Fruit fly (Drosophila melanogaster): Measurements from ENCODE around the gene CG6204.

CG6204 gene

dm6 chr3R:24193373-24193879 is at the start of gene CG6204, which contains the start of gene SMC6 (continued):
- peak; percentile 84 to 97 for TF ChIP-seq Hr51 (GFP tag; optimal IDR thresholded peaks at IDR 0.05)
- peak; percentile 97 for TF ChIP-seq unpg (GFP tag; optimal IDR thresholded peaks at IDR 0.05)
- TF ChIP-seq CG17612 (GFP tag; IDR thresholded peaks at IDR 0.05), result peak; percentile 75
- peak; percentile 92 for TF ChIP-seq tio (GFP tag; optimal IDR thresholded peaks at IDR 0.05)
- no peak for TF ChIP-seq hth (optimal IDR thresholded peaks at IDR 0.05)
- TF ChIP-seq shn (GFP tag; optimal IDR thresholded peaks at IDR 0.05), result peak; percentile 65
- no peak for TF ChIP-seq Hr78 (GFP tag; optimal IDR thresholded peaks at IDR 0.05)
- peak; percentile 61 for TF ChIP-seq dm (GFP tag; optimal IDR thresholded peaks at IDR 0.05)
- TF ChIP-seq CG6683 (GFP tag; optimal IDR thresholded peaks at IDR 0.05), result peak; percentile 76
- peak; percentile 95 for TF ChIP-seq stc (GFP tag; IDR thresholded peaks at IDR 0.05)
- TF ChIP-seq wdn (GFP tag; IDR thresholded peaks at IDR 0.05), result peak; percentile 90
- peak; percentile 93 for TF ChIP-seq ara (GFP tag; IDR thresholded peaks at IDR 0.05)
- peak; percentile 92 for TF ChIP-seq Poxn (GFP tag; IDR thresholded peaks at IDR 0.05)
- TF ChIP-seq Dad (GFP tag; optimal IDR thresholded peaks at IDR 0.05), result peak; percentile 78
- TF ChIP-seq tap (tag; optimal IDR thresholded peaks at IDR 0.05), result peak; percentile 95
- peak; percentile 77 for TF ChIP-seq gfzf (GFP tag; optimal IDR thresholded peaks at IDR 0.05)
- TF ChIP-seq sc (optimal IDR thresholded peaks at IDR 0.05), result no peak
- peak; percentile 78 for TF ChIP-seq sc (GFP tag; optimal IDR thresholded peaks at IDR 0.05)
- peak; percentile 83 for TF ChIP-seq mirr (GFP tag; optimal IDR thresholded peaks at IDR 0.05)
- TF ChIP-seq Atf-2 (GFP tag; optimal IDR thresholded peaks at IDR 0.05), result peak; percentile 71
- peak; percentile 97 for TF ChIP-seq Abd-B (GFP tag; optimal IDR thresholded peaks at IDR 0.05)
- TF ChIP-seq Oaz (GFP tag; IDR thresholded peaks at IDR 0.05), result peak; percentile 87
- TF ChIP-seq gce (GFP tag; IDR thresholded peaks at IDR 0.05), result peak; percentile 92
- peak; percentile 79 for TF ChIP-seq Mad (GFP tag; optimal IDR thresholded peaks at IDR 0.05)
- TF ChIP-seq CG3163 (GFP tag; optimal IDR thresholded peaks at IDR 0.05), result peak; percentile 38
- peak; percentile 97 for TF ChIP-seq gem (tag; optimal IDR thresholded peaks at IDR 0.05)
- TF ChIP-seq CG4404 (GFP tag; IDR thresholded peaks at IDR 0.05), result peak; percentile 95
- peak; percentile 86 for TF ChIP-seq slou (GFP tag; optimal IDR thresholded peaks at IDR 0.05)
- TF ChIP-seq CG12155 (GFP tag; optimal IDR thresholded peaks at IDR 0.05), result peak; percentile 92
- peak; percentile 93 for TF ChIP-seq CG10147 (GFP tag; optimal IDR thresholded peaks at IDR 0.05)
- peak; percentile 71 for TF ChIP-seq Elba2 (GFP tag; optimal IDR thresholded peaks at IDR 0.05)
- peak; percentile 98 for TF ChIP-seq nmo (GFP tag; optimal IDR thresholded peaks at IDR 0.05)
- peak; percentile 96 for TF ChIP-seq CG15269 (tag; optimal IDR thresholded peaks at IDR 0.05)
- peak; percentile 13 for TF ChIP-seq CG4282 (GFP tag; optimal IDR thresholded peaks at IDR 0.05)
- peak; percentile 87 for TF ChIP-seq CG17568 (GFP tag; optimal IDR thresholded peaks at IDR 0.05)
- TF ChIP-seq Pdp1 (GFP tag; optimal IDR thresholded peaks at IDR 0.05), result peak; percentile 87 to 91
- peak; percentile 76 for TF ChIP-seq slp2 (GFP tag; optimal IDR thresholded peaks at IDR 0.05)
- peak; percentile 77 for TF ChIP-seq crc (GFP tag; optimal IDR thresholded peaks at IDR 0.05)
- peak; percentile 95 for TF ChIP-seq ranshi (GFP tag; IDR thresholded peaks at IDR 0.05)
- peak; percentile 95 for TF ChIP-seq H2.0 (GFP tag; IDR thresholded peaks at IDR 0.05)
- peak; percentile 62 for TF ChIP-seq Myb (GFP tag; optimal IDR thresholded peaks at IDR 0.05)
- peak; percentile 95 for TF ChIP-seq CG10366 (GFP tag; IDR thresholded peaks at IDR 0.05)
- peak; percentile 92 for TF ChIP-seq sd (tag; optimal IDR thresholded peaks at IDR 0.05)
- peak; percentile 85 for TF ChIP-seq schlank (tag; optimal IDR thresholded peaks at IDR 0.05)
- peak; percentile 88; the same call in 1 of the 2 replicates for TF ChIP-seq sim (GFP tag; IDR thresholded peaks at IDR 0.05)
- TF ChIP-seq CG14050 (GFP tag; IDR thresholded peaks at IDR 0.05), result peak; percentile 90
- TF ChIP-seq CG10274 (GFP tag; optimal IDR thresholded peaks at IDR 0.05), result peak; percentile 75
- peak; percentile 70 for TF ChIP-seq Lhr (GFP tag; optimal IDR thresholded peaks at IDR 0.05)
- peak; percentile 96 for TF ChIP-seq CG3847 (GFP tag; IDR thresholded peaks at IDR 0.05)
- peak; percentile 93 for TF ChIP-seq zfh1 (GFP tag; IDR thresholded peaks at IDR 0.05)
- no peak for TF ChIP-seq nau (GFP tag; optimal IDR thresholded peaks at IDR 0.05)
